Worm (Caenorhabditis elegans): ENCODE measurements around the gene glb-34.

DNA sequence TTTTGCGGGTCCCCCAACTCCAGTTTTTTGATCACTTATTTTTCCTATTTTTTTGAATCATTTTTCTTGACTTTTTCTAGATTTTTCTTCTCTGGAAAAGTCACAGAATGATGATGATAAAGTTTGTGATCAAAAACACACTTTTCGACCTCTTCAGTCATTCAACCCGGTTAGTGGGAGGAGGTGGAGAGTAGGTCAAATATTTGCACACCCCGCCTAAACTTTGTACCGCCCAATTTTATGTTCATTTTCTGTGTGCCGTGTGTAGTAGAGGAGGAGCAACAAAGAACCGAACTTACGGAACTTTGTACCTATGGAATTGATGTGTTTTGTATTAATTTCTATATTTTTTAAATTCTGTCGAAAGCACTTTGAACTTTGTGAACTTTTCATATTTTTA lies 45.0 kb upstream of the glb-34 start:
- TF ChIP-seq ceh-88 (GFP tag; IDR thresholded peaks at IDR 0.05) = no peak
- no peak for TF ChIP-seq egl-27 (tag; optimal IDR thresholded peaks at IDR 0.05)
- no peak for TF ChIP-seq nhr-90 (tag; optimal IDR thresholded peaks at IDR 0.05; ENCODE audit: poor library complexity)

All from whole organism, L1 larva.